Worm (Caenorhabditis elegans): ENCODE measurements around the gene B0244.9.

DNA sequence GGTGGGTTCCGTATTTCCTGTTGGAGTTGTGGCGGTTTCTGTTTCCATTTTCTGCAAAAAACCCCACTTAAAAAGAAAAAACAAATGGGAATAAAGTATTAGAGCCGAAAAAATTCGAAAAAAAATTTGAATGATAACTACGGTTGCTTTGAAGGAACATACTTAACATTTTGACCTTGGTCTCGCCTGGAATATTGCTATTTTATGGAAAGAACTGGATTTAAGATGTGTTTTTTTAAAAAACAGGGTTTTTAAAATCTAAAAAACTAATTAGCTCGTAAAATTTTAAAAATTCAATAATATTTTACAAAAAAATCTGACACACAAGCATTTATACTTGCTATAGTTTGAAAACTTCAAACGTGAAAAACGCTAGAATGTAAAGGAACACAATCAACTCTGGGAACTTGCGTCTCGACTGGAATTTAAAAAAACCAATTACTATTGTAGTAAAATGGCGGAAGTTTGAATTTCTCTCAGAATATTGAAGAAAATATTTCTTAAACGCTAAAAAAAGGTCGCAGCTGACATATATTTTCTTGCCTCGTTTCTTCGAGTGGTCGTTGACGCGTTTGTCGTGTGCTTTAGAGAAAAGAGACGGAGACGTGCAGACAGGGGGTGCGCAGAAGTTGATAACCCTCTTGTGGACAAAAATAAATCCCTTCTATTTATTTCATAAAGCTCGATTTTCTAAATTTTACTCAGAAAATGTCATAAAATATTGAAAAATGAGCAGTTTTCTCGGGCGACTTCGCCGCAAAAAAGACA lies 32.7 kb downstream of the B0244.9 start, which contains the start of the genes lgg-3 and rgs-5:
- TF ChIP-seq tab-1 (GFP tag; IDR thresholded peaks at IDR 0.05) (no peak), klf-2 (GFP tag; conservative IDR thresholded peaks at IDR 0.05) (no peak), flt-1 (GFP tag; IDR thresholded peaks at IDR 0.05) (no peak), ref-1 (GFP tag; conservative IDR thresholded peaks at IDR 0.05) (no peak), med-1 (GFP tag; optimal IDR thresholded peaks at IDR 0.05; ENCODE audit: insufficient read depth) (no peak), cog-1 (tag; optimal IDR thresholded peaks at IDR 0.05) (no peak)

All from whole organism, midembryonic.